Fruit fly (Drosophila melanogaster): Measurements from ENCODE around the gene Fer2.

DNA sequence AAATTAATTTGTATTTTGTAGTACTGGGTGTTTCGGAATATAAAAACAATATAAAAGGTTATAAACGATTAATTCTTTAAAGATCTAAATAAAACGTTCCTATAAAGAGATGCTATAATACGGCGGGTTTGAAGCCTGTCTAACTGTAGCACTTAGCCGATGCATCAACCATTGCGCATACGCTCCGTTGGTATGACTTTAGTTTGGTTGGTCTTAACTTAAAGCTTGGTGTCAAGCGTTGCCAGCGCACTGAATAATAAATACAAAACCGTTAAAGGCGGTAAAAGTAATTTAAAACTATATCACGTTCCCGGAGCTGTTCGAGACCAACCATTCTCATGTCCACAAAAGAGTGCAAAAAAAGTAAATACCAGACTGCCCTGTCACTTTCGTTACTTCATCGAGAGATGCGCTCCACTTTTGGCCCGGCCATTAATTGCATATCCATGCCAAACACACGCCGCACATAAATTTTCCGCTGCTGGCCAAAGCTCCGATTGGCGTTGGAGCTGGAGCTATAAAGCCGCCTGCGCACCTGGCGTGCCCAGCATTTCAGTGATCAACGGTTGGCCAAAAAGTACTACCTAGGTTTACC lies 29.5 kb upstream of the Fer2 start, which contains the start of gene CG8927:
- no peak for TF ChIP-seq Sox14 (GFP tag; optimal IDR thresholded peaks at IDR 0.05)
- no peak for TF ChIP-seq acj6 (GFP tag; optimal IDR thresholded peaks at IDR 0.05)
- no peak for TF ChIP-seq Gug (GFP tag; IDR thresholded peaks at IDR 0.05)
- TF ChIP-seq CG16779 (tag; optimal IDR thresholded peaks at IDR 0.05), result no peak
- no peak for TF ChIP-seq CG34406 (GFP tag; optimal IDR thresholded peaks at IDR 0.05)
- no peak for TF ChIP-seq Smox (GFP tag; optimal IDR thresholded peaks at IDR 0.05)
- no peak for TF ChIP-seq CG11294 (GFP tag; IDR thresholded peaks at IDR 0.05)

Measured in whole organism, prepupa.